Worm (Caenorhabditis elegans) whole organism, young adult: ENCODE measurements around the gene T05C3.6.

Experiments
- F10E7.11 ChIP-seq: sonication (generic microtip); optimal IDR thresholded peaks from 2 replicates; lab custom pipeline; 2017; ENCODE audit warnings: mild to moderate bottlenecking, missing genetic modification characterization, moderate library complexity, missing compliant biosample characterization
- aptf-2 ChIP-seq: fragments of 200-800 bp; sonication (Bioruptor generic); conservative IDR thresholded peaks from 2 replicates; pipeline ENCODE4 v1.3.6; 2022; ENCODE audit warnings: missing genetic modification reagents, missing genetic modification characterization, missing compliant biosample characterization
- bed-1 ChIP-seq: fragments of 200-800 bp; sonication (Bioruptor generic); IDR thresholded peaks from 2 replicates; pipeline ENCODE4 v1.3.6; 2022; ENCODE audit warnings: missing genetic modification reagents, missing genetic modification characterization, missing compliant biosample characterization
- ceh-58 ChIP-seq: fragments of 200-800 bp; sonication (Bioruptor generic); IDR thresholded peaks from 2 replicates; pipeline ENCODE4 v1.3.6; 2022; ENCODE audit warnings: missing genetic modification characterization, missing compliant biosample characterization
- dpl-1 ChIP-seq: fragments of 150-350 bp; optimal IDR thresholded peaks from 2 replicates; lab custom pipeline; 2014; ENCODE audit warnings: missing biosample characterization, missing genetic modification reagents, missing genetic modification characterization
- unc-62 ChIP-seq: fragments of 150-350 bp; optimal IDR thresholded peaks from 2 replicates; lab custom pipeline; 2014; ENCODE audit warnings: missing biosample characterization, missing genetic modification reagents, missing genetic modification characterization

DNA sequence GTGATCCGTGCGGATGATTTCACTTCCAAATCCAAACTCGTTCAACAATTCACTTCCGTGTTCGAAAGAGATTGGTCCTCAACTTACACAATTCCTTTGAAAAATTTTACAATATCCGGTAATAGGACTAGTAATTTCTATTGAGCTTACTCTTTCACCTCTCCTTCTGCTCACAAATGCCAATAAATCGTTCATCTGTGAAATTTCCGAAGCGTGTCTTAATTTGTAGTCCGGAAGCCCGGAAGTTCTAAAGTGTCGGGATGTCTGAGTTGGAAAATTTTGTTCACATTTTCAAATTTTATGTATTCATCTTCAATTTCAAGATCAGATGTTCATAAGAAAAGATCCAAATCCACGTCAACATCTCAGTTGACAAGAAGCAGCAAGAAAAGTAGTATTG lies 3.2 kb downstream of the T05C3.6 start, which contains the start of gene T05C3.2:
- TF ChIP-seq unc-62 (GFP tag; lab: Kevin White, UChicago) (no peak), dpl-1 (no peak), F10E7.11 (tag; lab: Kevin White, UChicago) (no peak), ceh-58 (GFP tag; lab: Robert Waterston, UW) (no peak), aptf-2 (GFP tag; lab: Robert Waterston, UW) (no peak), bed-1 (no peak)
